Comparison of ENCODE assay signal across 2 fruit fly cellular contexts in the genomic region with DNA sequence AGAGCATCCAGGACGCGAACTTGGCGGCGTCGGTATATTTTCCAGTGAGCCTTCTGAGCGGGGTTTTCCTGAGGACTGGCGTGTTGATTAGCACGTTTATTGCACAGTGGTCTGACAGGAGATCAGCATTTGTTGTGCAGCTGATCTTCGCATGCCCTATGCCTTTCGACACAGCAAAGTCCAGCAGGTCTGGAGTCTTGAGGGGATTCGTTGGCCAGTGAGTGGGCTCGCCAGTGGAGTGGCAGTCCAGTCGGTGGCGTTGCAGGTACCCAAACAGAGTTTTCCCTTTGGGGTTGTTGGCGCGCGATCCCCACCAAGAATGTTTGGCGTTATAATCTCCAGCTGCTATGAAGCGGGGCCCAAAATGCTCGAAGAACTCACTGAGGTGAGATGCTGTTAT.
A peak's percentile ranks its signal among the peaks of the same experiment; 100 is the strongest.
TF ChIP-seq lines count a peak whose summit lies in the region.
"Not testable (repeated sequence)": the region's sequence is repeated elsewhere in the genome, so short reads cannot be mapped to it uniquely, and the experiment has no call there.

No protein-coding gene starts in this region.

- TF ChIP-seq CTCF in whole organism, embryonic (GFP tag; optimal IDR thresholded peaks at IDR 0.05; lab: Kevin White, UChicago): not testable (repeated sequence)

TF ChIP-seq in whole organism, embryonic, 481 proteins besides CTCF, POLR2A, EP300 and RAD21:
- TF ChIP-seq CG9215 (GFP tag; IDR thresholded peaks at IDR 0.05; lab: Robert Waterston, UW) (peak; percentile 54; the same call in 1 of the 2 replicates), CG11456 (GFP tag; IDR thresholded peaks at IDR 0.05; lab: Robert Waterston, UW) (peak; percentile 72; the same call in 2 of the 3 replicates), Doc2 (GFP tag; IDR thresholded peaks at IDR 0.05; lab: Robert Waterston, UW) (peak; percentile 52; the same call in 1 of the 2 replicates), CG6689 (GFP tag; IDR thresholded peaks at IDR 0.05; lab: Robert Waterston, UW) (0 out of 2 replicates have a peak, but pooled peaks have one; percentile 16), lov (GFP tag; IDR thresholded peaks at IDR 0.05; lab: Robert Waterston, UW) (0 out of 3 replicates have a peak, but pooled peaks have one; percentile 49), CG4404 (GFP tag; IDR thresholded peaks at IDR 0.05; lab: Robert Waterston, UW) (peak; percentile 60), Mrtf (GFP tag; IDR thresholded peaks at IDR 0.05; lab: Robert Waterston, UW) (peak; percentile 76; the same call in 2 of the 3 replicates), Rx (GFP tag; IDR thresholded peaks at IDR 0.05; lab: Robert Waterston, UW) (0 out of 2 replicates have a peak, but pooled peaks have one; percentile 32), al (GFP tag; IDR thresholded peaks at IDR 0.05; lab: Robert Waterston, UW) (peak; percentile 18; the same call in 1 of the 2 replicates), jigr1 (GFP tag; IDR thresholded peaks at IDR 0.05; lab: Robert Waterston, UW) (peak; percentile 87; the same call in 2 of the 3 replicates), CG11560 (tag; IDR thresholded peaks at IDR 0.05; lab: Robert Waterston, UW) (peak; percentile 21; the same call in 1 of the 3 replicates), CG8765 (GFP tag; IDR thresholded peaks at IDR 0.05; lab: Robert Waterston, UW) (peak; percentile 67; the same call in 1 of the 2 replicates), ttk (GFP tag; IDR thresholded peaks at IDR 0.05; lab: Robert Waterston, UW) (peak; percentile 52; the same call in 1 of the 2 replicates), CG32532 (GFP tag; IDR thresholded peaks at IDR 0.05; lab: Robert Waterston, UW) (0 out of 2 replicates have a peak, but pooled peaks have one; percentile 15), dan (GFP tag; IDR thresholded peaks at IDR 0.05; lab: Robert Waterston, UW) (peak; percentile 86), NFAT (GFP tag; IDR thresholded peaks at IDR 0.05; lab: Robert Waterston, UW) (peak; percentile 74; the same call in 1 of the 2 replicates), CG14667 (GFP tag; IDR thresholded peaks at IDR 0.05; lab: Robert Waterston, UW) (peak; percentile 82; the same call in 1 of the 2 replicates), Lim3 (GFP tag; IDR thresholded peaks at IDR 0.05; lab: Robert Waterston, UW) (peak; percentile 60; the same call in 1 of the 2 replicates), Gsc (GFP tag; IDR thresholded peaks at IDR 0.05; lab: Robert Waterston, UW) (peak; percentile 88), CG3726 (GFP tag; IDR thresholded peaks at IDR 0.05; lab: Robert Waterston, UW) (peak; percentile 56; the same call in 1 of the 3 replicates), CG6175 (GFP tag; IDR thresholded peaks at IDR 0.05; lab: Robert Waterston, UW) (peak; percentile 44; the same call in 1 of the 3 replicates), Dref (GFP tag; IDR thresholded peaks at IDR 0.05; lab: Robert Waterston, UW) (peak; percentile 50), Ptx1 (GFP tag; IDR thresholded peaks at IDR 0.05; lab: Robert Waterston, UW) (peak; percentile 53; the same call in 1 of the 2 replicates), danr (GFP tag; IDR thresholded peaks at IDR 0.05; lab: Robert Waterston, UW) (peak; percentile 22; the same call in 1 of the 2 replicates)
- not testable (repeated sequence) for TF ChIP-seq lov (optimal IDR thresholded peaks at IDR 0.05; lab: Kevin White, UChicago)
TF ChIP-seq in whole organism, embryonic: peak in this region for 24; not testable (repeated sequence) for 457.

TF ChIP-seq in whole organism, pupa, 21 proteins besides CTCF, POLR2A, EP300 and RAD21:
- 0 out of 3 replicates have a peak, but pooled peaks have one; percentile 25 for TF ChIP-seq CG4496 (GFP tag; IDR thresholded peaks at IDR 0.05; lab: Robert Waterston, UW)
